Worm (Caenorhabditis elegans) whole organism, midembryonic: Measurements from ENCODE around the gene clec-245.

Source experiments
- T22C8.4 ChIP-seq: fragments of 200-800 bp; sonication (Bioruptor generic); IDR thresholded peaks from 2 replicates; pipeline ENCODE4 v1.3.6; 2022; ENCODE audit warnings: missing genetic modification characterization, missing compliant biosample characterization
- cog-1 ChIP-seq: sonication (generic microtip); optimal IDR thresholded peaks from 2 replicates; lab custom pipeline; 2016; ENCODE audit warnings: missing genetic modification characterization, missing compliant biosample characterization
- flt-1 ChIP-seq: fragments of 200-800 bp; sonication (Bioruptor generic); IDR thresholded peaks from 2 replicates; pipeline ENCODE4 v1.3.6; 2022; ENCODE audit warnings: missing genetic modification characterization, missing compliant biosample characterization
- klf-2 ChIP-seq: fragments of 200-800 bp; sonication (Bioruptor generic); conservative IDR thresholded peaks from 2 replicates; pipeline ENCODE4 v1.3.6; 2022; ENCODE audit warnings: missing genetic modification reagents, missing genetic modification characterization, missing compliant biosample characterization
- med-1 ChIP-seq: sonication (generic microtip); optimal IDR thresholded peaks from 2 replicates; lab custom pipeline; 2017; ENCODE audit warnings: missing genetic modification characterization, mild to moderate bottlenecking, missing compliant biosample characterization, antibody characterized with exemption, missing genetic modification reagents; ENCODE audit not compliant: insufficient read depth
- ref-1 ChIP-seq: fragments of 200-800 bp; sonication (Bioruptor generic); conservative IDR thresholded peaks from 2 replicates; pipeline ENCODE4 v1.3.6; 2022; ENCODE audit warnings: missing genetic modification reagents, missing genetic modification characterization, missing compliant biosample characterization
- tab-1 ChIP-seq: fragments of 200-800 bp; sonication (Bioruptor generic); IDR thresholded peaks from 2 replicates; pipeline ENCODE4 v1.3.6; 2022; ENCODE audit warnings: missing genetic modification characterization, missing compliant biosample characterization
- ztf-23 ChIP-seq: fragments of 200-800 bp; sonication (Bioruptor generic); IDR thresholded peaks from 2 replicates; pipeline ENCODE4 v1.3.6; 2022; ENCODE audit warnings: missing genetic modification reagents, missing genetic modification characterization, missing compliant biosample characterization
- ztf-29 ChIP-seq: fragments of 200-800 bp; sonication (Bioruptor generic); IDR thresholded peaks from 2 replicates; pipeline ENCODE4 v1.3.6; 2022; ENCODE audit warnings: missing genetic modification reagents, missing genetic modification characterization, missing compliant biosample characterization

clec-245 gene

DNA sequence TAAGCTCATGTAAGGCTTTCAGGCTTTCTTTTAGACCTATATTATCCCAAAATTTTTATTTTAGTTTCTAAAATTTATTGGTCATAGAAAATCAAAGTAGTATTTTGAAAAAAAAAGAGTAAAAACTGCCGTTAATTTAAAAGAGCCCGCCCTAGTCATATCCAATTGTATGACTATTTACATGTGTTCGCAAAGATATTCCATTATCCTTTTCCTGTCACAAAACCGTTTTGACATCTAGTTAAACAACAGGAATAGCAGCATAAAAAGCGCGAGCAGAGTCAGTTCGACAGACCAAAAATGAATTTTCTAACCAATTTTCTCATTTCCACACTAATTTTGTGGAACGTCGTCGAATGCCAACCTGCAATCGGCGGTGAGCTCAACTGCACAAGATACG, 6.8 kb upstream of the clec-245 start, which contains the start of gene F16H6.3:
Gene F16H6.3 (plus strand): TSS at position 301 of the 400 bp plus-strand sequence.
- TF ChIP-seq med-1 (GFP tag; lab: Kevin White, UChicago) (no peak), ztf-29 (no peak), ztf-23 (no peak), klf-2 (GFP tag; lab: Robert Waterston, UW) (no peak), T22C8.4 (no peak), flt-1 (GFP tag; lab: Robert Waterston, UW) (no peak), cog-1 (tag; lab: Kevin White, UChicago) (no peak), tab-1 (GFP tag; lab: Robert Waterston, UW) (no peak), ref-1 (GFP tag; lab: Robert Waterston, UW) (no peak)

- TF ChIP-seq cog-1 (tag; lab: Kevin White, UChicago) (no peak), ref-1 (GFP tag; lab: Robert Waterston, UW) (no peak), T22C8.4 (no peak), flt-1 (GFP tag; lab: Robert Waterston, UW) (no peak), klf-2 (GFP tag; lab: Robert Waterston, UW) (no peak), tab-1 (GFP tag; lab: Robert Waterston, UW) (no peak), ztf-23 (no peak), med-1 (GFP tag; lab: Kevin White, UChicago) (no peak), ztf-29 (no peak)
These were observed 2.9 kb upstream of the clec-245 start, which contains the start of gene clec-42 for ce11 chrV:18191128-18191527. clec-42 (plus strand) TSS chrV:18191412.

DNA sequence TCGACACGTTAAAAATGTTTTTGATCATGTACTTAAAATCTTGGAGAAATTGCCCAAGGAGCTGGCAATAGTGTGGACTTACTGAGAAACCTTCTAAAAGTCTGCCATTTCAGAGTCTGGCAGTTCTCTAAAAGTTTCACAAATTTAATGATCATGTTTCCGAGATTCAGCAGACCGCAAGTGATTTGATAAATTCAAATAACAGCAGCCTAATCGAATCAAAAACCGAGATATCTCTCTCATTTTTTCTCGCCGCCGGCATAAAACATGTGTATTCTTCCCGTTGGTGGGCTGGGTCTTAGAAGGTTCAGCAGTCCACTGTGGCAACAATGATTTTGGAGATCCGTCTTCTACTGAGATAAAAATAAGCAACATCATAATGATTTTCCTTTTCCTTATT, 953 bp upstream of the clec-245 start, which contains the start of gene clec-246:
Gene clec-246 (plus strand): TSS at position 301 of the 400 bp plus-strand sequence.
- no peak for TF ChIP-seq ref-1 (GFP tag; lab: Robert Waterston, UW)

- TF ChIP-seq cog-1 (tag; lab: Kevin White, UChicago): no peak
- TF ChIP-seq ztf-29: no peak
- TF ChIP-seq ztf-23: no peak
- TF ChIP-seq klf-2 (GFP tag; lab: Robert Waterston, UW): no peak
- TF ChIP-seq ref-1 (GFP tag; lab: Robert Waterston, UW): no peak
- no peak for TF ChIP-seq tab-1 (GFP tag; lab: Robert Waterston, UW)
- no peak for TF ChIP-seq med-1 (GFP tag; lab: Kevin White, UChicago)
These were observed 3.3 kb downstream of the clec-245 start, which contains the start of gene C31G12.3 for ce11 chrV:18184910-18185309. C31G12.3 (plus strand) TSS chrV:18185210.

ce11 chrV:18179663-18180062, 8.6 kb downstream of the clec-245 start, which contains the start of gene C31G12.1:
C31G12.1 (plus strand) TSS chrV:18179963.
- TF ChIP-seq ztf-29: no peak
- TF ChIP-seq klf-2 (GFP tag; lab: Robert Waterston, UW): no peak
- no peak for TF ChIP-seq med-1 (GFP tag; lab: Kevin White, UChicago)
- TF ChIP-seq ztf-23: no peak
- TF ChIP-seq cog-1 (tag; lab: Kevin White, UChicago): no peak
- TF ChIP-seq T22C8.4: no peak
- TF ChIP-seq ref-1 (GFP tag; lab: Robert Waterston, UW): no peak
- TF ChIP-seq flt-1 (GFP tag; lab: Robert Waterston, UW): no peak
- TF ChIP-seq tab-1 (GFP tag; lab: Robert Waterston, UW): no peak

DNA sequence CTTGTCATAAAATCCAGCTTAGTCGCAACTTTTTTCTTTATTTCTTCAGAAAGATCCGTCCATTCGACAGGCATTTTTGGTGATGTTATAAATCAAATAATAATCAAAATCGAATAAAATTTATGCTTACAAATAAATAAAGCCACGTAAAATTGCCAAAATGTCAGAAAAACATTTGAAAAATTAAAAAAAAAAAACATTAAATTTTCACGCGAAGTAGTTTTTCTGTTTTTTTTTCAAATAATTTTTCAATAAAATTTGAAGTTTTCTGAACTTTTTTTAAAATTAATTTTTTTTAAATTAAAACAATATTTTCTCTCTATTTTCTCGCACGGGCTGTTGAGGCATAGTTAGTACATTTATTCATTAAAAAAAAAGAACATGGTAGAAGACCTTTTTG, 9.6 kb downstream of the clec-245 start, which contains the start of gene C31G12.4:
Gene C31G12.4 (minus strand): TSS at position 101 of the 400 bp plus-strand sequence.
- TF ChIP-seq ztf-29 (no peak), klf-2 (GFP tag; lab: Robert Waterston, UW) (no peak), T22C8.4 (no peak), ztf-23 (no peak), flt-1 (GFP tag; lab: Robert Waterston, UW) (no peak), ref-1 (GFP tag; lab: Robert Waterston, UW) (no peak), tab-1 (GFP tag; lab: Robert Waterston, UW) (no peak), cog-1 (tag; lab: Kevin White, UChicago) (no peak), med-1 (GFP tag; lab: Kevin White, UChicago) (no peak)

DNA sequence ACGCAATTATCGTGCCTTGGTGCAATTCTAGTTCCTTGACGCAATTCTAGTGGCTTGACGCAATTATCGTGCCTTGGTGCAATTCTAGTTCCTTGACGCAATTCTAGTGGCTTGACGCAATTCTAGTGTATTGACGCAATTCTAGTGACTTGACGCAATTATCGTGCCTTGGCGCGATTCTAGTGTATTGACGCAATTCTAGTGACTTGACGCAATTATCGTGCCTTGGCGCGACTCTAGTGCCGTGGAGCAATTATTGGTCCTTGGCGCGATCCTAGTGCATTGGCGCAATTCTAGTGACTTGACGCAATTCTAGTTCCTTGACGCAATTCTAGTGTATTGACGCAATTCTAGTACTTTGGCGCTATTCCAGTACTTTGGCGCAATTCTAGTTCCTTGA, 13.3 kb downstream of the clec-245 start:
- TF ChIP-seq T22C8.4 (0 out of 2 replicates have a peak, but pooled peaks have one; percentile 28), ztf-23 (0 out of 2 replicates have a peak, but pooled peaks have one; percentile 47)

DNA sequence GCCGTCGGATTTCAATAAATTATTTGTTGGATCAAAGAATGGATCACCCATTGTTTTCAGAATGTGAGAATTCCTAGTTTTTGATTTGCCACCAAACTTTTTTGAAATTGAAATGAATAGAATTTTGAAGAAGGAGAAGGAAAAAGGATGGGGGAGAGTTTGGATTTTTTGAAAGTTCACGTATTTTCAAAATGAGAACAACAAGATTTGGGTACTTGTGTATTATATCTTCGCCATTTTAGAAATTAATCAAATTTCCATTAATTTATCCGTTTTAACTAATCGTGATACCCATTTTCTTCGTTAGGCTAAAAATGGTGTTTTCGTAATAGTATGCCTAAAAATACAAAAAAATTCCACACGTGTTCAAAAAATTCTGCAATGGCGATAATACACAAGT, 16.7 kb downstream of the clec-245 start, which contains the start of gene C14A6.8:
Gene C14A6.8 (minus strand): TSS at position 101 of the 400 bp plus-strand sequence.
- no peak for TF ChIP-seq cog-1 (tag; lab: Kevin White, UChicago)
- no peak for TF ChIP-seq flt-1 (GFP tag; lab: Robert Waterston, UW)
- TF ChIP-seq klf-2 (GFP tag; lab: Robert Waterston, UW): no peak
- no peak for TF ChIP-seq med-1 (GFP tag; lab: Kevin White, UChicago)
- TF ChIP-seq ztf-23: no peak
- TF ChIP-seq tab-1 (GFP tag; lab: Robert Waterston, UW): no peak
- TF ChIP-seq ztf-29: no peak
- TF ChIP-seq T22C8.4: no peak
- TF ChIP-seq ref-1 (GFP tag; lab: Robert Waterston, UW): no peak

DNA sequence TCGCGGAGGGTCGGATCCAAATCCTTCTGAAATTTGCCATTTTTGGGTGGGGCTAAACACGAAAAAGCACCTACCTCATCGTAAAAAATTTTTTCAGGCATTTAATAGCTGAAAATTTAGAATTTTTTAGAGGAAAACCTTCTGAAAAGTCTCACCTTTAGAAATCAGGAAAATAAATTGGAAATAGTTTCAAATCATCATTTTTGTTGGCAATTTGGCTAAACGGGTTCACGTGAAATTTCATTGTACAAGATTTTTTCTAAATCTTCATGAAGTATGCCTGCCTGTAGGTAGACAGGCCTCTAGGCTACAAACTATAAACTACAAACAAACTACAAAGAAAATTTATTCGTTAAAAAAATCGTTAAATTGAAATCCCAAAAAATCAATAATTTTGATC, 20.0 kb downstream of the clec-245 start, which contains the start of gene C14A6.7:
Gene C14A6.7 (minus strand): TSS at position 101 of the 400 bp plus-strand sequence.
- TF ChIP-seq ref-1 (GFP tag; lab: Robert Waterston, UW) (no peak), klf-2 (GFP tag; lab: Robert Waterston, UW) (no peak), flt-1 (GFP tag; lab: Robert Waterston, UW) (no peak), cog-1 (tag; lab: Kevin White, UChicago) (no peak), ztf-23 (no peak), ztf-29 (no peak), T22C8.4 (no peak), tab-1 (GFP tag; lab: Robert Waterston, UW) (no peak), med-1 (GFP tag; lab: Kevin White, UChicago) (no peak)

DNA sequence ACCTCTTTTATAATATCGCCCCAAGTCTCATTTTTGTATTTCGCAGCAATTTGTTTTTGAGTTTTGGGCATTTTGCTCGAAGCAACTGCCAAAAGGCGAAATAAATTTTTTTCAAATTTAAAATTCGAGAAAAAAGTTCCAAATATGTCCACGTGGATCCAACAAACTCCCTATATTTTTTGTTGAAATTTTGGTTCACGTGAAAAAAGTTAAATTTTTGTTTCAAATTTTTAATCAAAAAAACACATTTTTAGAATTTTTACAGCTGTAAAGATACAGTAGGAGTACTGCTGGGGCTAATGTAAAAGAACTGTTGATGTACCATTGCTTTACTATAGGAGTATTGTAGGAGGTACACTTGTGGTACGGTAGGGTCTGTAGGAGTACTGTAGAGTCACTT, 21.1 kb downstream of the clec-245 start, which contains the start of gene C14A6.6:
Gene C14A6.6 (minus strand): TSS at position 101 of the 400 bp plus-strand sequence.
- TF ChIP-seq T22C8.4: no peak
- TF ChIP-seq flt-1 (GFP tag; lab: Robert Waterston, UW): no peak
- TF ChIP-seq cog-1 (tag; lab: Kevin White, UChicago): no peak
- no peak for TF ChIP-seq klf-2 (GFP tag; lab: Robert Waterston, UW)
- TF ChIP-seq ztf-29: no peak
- no peak for TF ChIP-seq ztf-23
- no peak for TF ChIP-seq med-1 (GFP tag; lab: Kevin White, UChicago)
- no peak for TF ChIP-seq ref-1 (GFP tag; lab: Robert Waterston, UW)
- no peak for TF ChIP-seq tab-1 (GFP tag; lab: Robert Waterston, UW)
